Worm (Caenorhabditis elegans): ENCODE results near the gene clp-1.

ce11 chrIII:8004091-8004490 lies 24.3 kb downstream of the clp-1 start, which contains the start of gene C06G4.6:
- TF ChIP-seq tbx-2 (tag; optimal IDR thresholded peaks at IDR 0.05) (no peak), ref-2 (tag; optimal IDR thresholded peaks at IDR 0.05) (no peak), sdc-2 (tag; optimal IDR thresholded peaks at IDR 0.05) (no peak), ceh-14 (tag; optimal IDR thresholded peaks at IDR 0.05) (no peak), pag-3 (tag; optimal IDR thresholded peaks at IDR 0.05; ENCODE audit: borderline replicate concordance) (no peak), rnt-1 (tag; optimal IDR thresholded peaks at IDR 0.05) (no peak), gmeb-2 (tag; optimal IDR thresholded peaks at IDR 0.05) (no peak), sox-4 (tag; optimal IDR thresholded peaks at IDR 0.05) (no peak), zip-5 (tag; optimal IDR thresholded peaks at IDR 0.05) (no peak), pax-1 (tag; optimal IDR thresholded peaks at IDR 0.05) (no peak), fkh-6 (tag; optimal IDR thresholded peaks at IDR 0.05) (no peak), nfya-1 (tag; optimal IDR thresholded peaks at IDR 0.05) (no peak)
